Worm (Caenorhabditis elegans) whole organism, L4 larva: ENCODE measurements around the gene F47C12.13.

Source experiments
- D1046.2 ChIP-seq: fragments of 200-800 bp; sonication (Bioruptor generic); IDR thresholded peaks from 2 replicates; pipeline ENCODE4 v1.3.6; 2022; ENCODE audit warnings: missing genetic modification characterization, missing compliant biosample characterization
- F26F4.8 ChIP-seq: fragments of 200-800 bp; sonication (Bioruptor generic); conservative IDR thresholded peaks from 2 replicates; pipeline ENCODE4 v1.3.6; 2022; ENCODE audit warnings: missing genetic modification characterization, missing compliant biosample characterization
- F44E2.7 ChIP-seq: fragments of 200-800 bp; sonication (Bioruptor generic); IDR thresholded peaks from 2 replicates; pipeline ENCODE4 v2.1.2; 2022; ENCODE audit warnings: missing genetic modification characterization, missing compliant biosample characterization
- F49E8.2 ChIP-seq: sonication (generic microtip); optimal IDR thresholded peaks from 2 replicates; lab custom pipeline; 2016; ENCODE audit warnings: missing compliant biosample characterization, mild to moderate bottlenecking, missing genetic modification characterization, borderline replicate concordance
- R02D3.7 ChIP-seq: fragments of 150-350 bp; sonication (generic microtip); optimal IDR thresholded peaks from 3 replicates; lab custom pipeline; 2014; ENCODE audit warnings: missing biosample characterization, missing genetic modification characterization
- T26A8.4 ChIP-seq: fragments of 200-800 bp; sonication (Bioruptor generic); IDR thresholded peaks from 2 replicates; pipeline ENCODE4 v1.3.6; 2022; ENCODE audit warnings: missing genetic modification characterization, missing compliant biosample characterization
- aha-1 ChIP-seq: fragments of 150-350 bp; peaks from one replicate; lab custom pipeline; 2014; ENCODE audit warnings: missing biosample characterization, missing genetic modification characterization
- attf-4 ChIP-seq: sonication (generic microtip); optimal IDR thresholded peaks from 3 replicates; lab custom pipeline; 2017; ENCODE audit warnings: missing biosample characterization, missing genetic modification characterization
- ceh-44 ChIP-seq: fragments of 200-800 bp; sonication (Bioruptor generic); IDR thresholded peaks from 2 replicates; pipeline ENCODE4 v1.3.6; 2022; ENCODE audit warnings: missing genetic modification reagents, missing genetic modification characterization, missing compliant biosample characterization
- ceh-82 ChIP-seq: sonication (generic microtip); optimal IDR thresholded peaks from 2 replicates; lab custom pipeline; 2017; ENCODE audit warnings: missing biosample characterization, missing genetic modification characterization
- ces-1 ChIP-seq: fragments of 150-350 bp; sonication (generic microtip); optimal IDR thresholded peaks from 4 replicates; lab custom pipeline; 2014; ENCODE audit warnings: missing biosample characterization, missing genetic modification reagents, missing genetic modification characterization
- dmd-6 ChIP-seq: fragments of 200-800 bp; sonication (Bioruptor generic); IDR thresholded peaks from 2 replicates; pipeline ENCODE4 v1.3.6; 2022; ENCODE audit warnings: missing genetic modification reagents, missing genetic modification characterization, missing compliant biosample characterization
- dmd-8 ChIP-seq: fragments of 200-800 bp; sonication (Bioruptor generic); IDR thresholded peaks from 2 replicates; pipeline ENCODE4 v1.3.6; 2022; ENCODE audit warnings: missing genetic modification characterization, missing compliant biosample characterization
- dmd-9 ChIP-seq: fragments of 200-800 bp; sonication (Bioruptor generic); IDR thresholded peaks from 2 replicates; pipeline ENCODE4 v1.3.6; 2022; ENCODE audit warnings: missing genetic modification reagents, missing genetic modification characterization, missing compliant biosample characterization
- duxl-1 ChIP-seq: sonication (generic microtip); optimal IDR thresholded peaks from 2 replicates; lab custom pipeline; 2016; ENCODE audit warnings: mild to moderate bottlenecking, missing genetic modification characterization, moderate library complexity, missing compliant biosample characterization; ENCODE audit not compliant: poor library complexity
- dve-1 ChIP-seq: sonication (generic microtip); optimal IDR thresholded peaks from 2 replicates; lab custom pipeline; 2017; ENCODE audit warnings: antibody characterized with exemption, mild to moderate bottlenecking, missing genetic modification characterization, missing compliant biosample characterization; ENCODE audit not compliant: insufficient read depth
- egl-27 ChIP-seq: sonication (generic microtip); optimal IDR thresholded peaks from 3 replicates; lab custom pipeline; 2017; ENCODE audit warnings: missing biosample characterization, missing genetic modification reagents, missing genetic modification characterization
- egl-43 ChIP-seq: fragments of 200-800 bp; sonication (Bioruptor generic); IDR thresholded peaks from 2 replicates; pipeline ENCODE4 v1.3.6; 2022; ENCODE audit warnings: missing genetic modification reagents, missing genetic modification characterization, missing compliant biosample characterization
- fos-1 ChIP-seq: fragments of 150-350 bp; optimal IDR thresholded peaks from 2 replicates; lab custom pipeline; 2014; ENCODE audit warnings: missing biosample characterization, missing genetic modification characterization
- hif-1 ChIP-seq, 2 experiments: sonication (generic microtip); optimal IDR thresholded peaks; 2 replicates each; lab custom pipeline; 2016 to 2017; ENCODE audit warnings: missing compliant biosample characterization in 2 of 2, missing genetic modification characterization in 2 of 2, missing genetic modification reagents in 2 of 2, missing genotype in 2 of 2, mild to moderate bottlenecking in 1 of 2
- hlh-30 ChIP-seq: sonication (generic microtip); optimal IDR thresholded peaks from 2 replicates; lab custom pipeline; 2017; ENCODE audit warnings: antibody characterized with exemption, mild to moderate bottlenecking, missing genetic modification characterization, missing compliant biosample characterization; ENCODE audit not compliant: insufficient read depth
- jun-1 ChIP-seq: fragments of 150-350 bp; optimal IDR thresholded peaks from 2 replicates; lab custom pipeline; 2014; ENCODE audit warnings: missing biosample characterization, missing genetic modification reagents, missing genetic modification characterization
- lin-1 ChIP-seq: fragments of 200-800 bp; sonication (Bioruptor generic); IDR thresholded peaks from 2 replicates; pipeline ENCODE4 v1.3.6; 2022; ENCODE audit warnings: missing genetic modification reagents, missing genetic modification characterization, missing compliant biosample characterization
- lin-13 ChIP-seq: fragments of 150-350 bp; optimal IDR thresholded peaks from 2 replicates; lab custom pipeline; 2014; ENCODE audit warnings: missing biosample characterization, missing genetic modification reagents, missing genetic modification characterization
- lin-38 ChIP-seq: fragments of 200-800 bp; sonication (Bioruptor generic); IDR thresholded peaks from 2 replicates; pipeline ENCODE4 v1.3.6; 2022; ENCODE audit warnings: missing genetic modification reagents, missing genetic modification characterization, missing compliant biosample characterization
- lin-39 ChIP-seq: fragments of 150-350 bp; optimal IDR thresholded peaks from 2 replicates; lab custom pipeline; 2014; ENCODE audit warnings: missing biosample characterization, missing genetic modification reagents, missing genetic modification characterization
- lir-3 ChIP-seq: sonication (generic microtip); optimal IDR thresholded peaks from 2 replicates; lab custom pipeline; 2016; ENCODE audit warnings: mild to moderate bottlenecking, missing genetic modification characterization, missing compliant biosample characterization
- madf-5 ChIP-seq, 2 experiments: fragments of 200-800 bp; sonication (Bioruptor generic); IDR thresholded peaks; 2 replicates each; pipeline ENCODE4 v1.3.6; 2022; ENCODE audit warnings: missing compliant biosample characterization in 2 of 2, missing genetic modification characterization in 2 of 2
- mdl-1 ChIP-seq, 2 experiments: fragments of 150-350 bp in 1 of 2; sonication (generic microtip) in 1 of 2; optimal IDR thresholded peaks; 2 replicates each; lab custom pipeline; 2014 to 2017; ENCODE audit warnings: missing biosample characterization in 2 of 2, missing genetic modification characterization in 2 of 2
- mep-1 ChIP-seq: fragments of 150-350 bp; sonication (generic microtip); optimal IDR thresholded peaks from 3 replicates; lab custom pipeline; 2014; ENCODE audit warnings: missing biosample characterization, missing genetic modification characterization
- mxl-2 ChIP-seq: fragments of 200-800 bp; sonication (Bioruptor generic); conservative IDR thresholded peaks from 2 replicates; pipeline ENCODE4 v1.3.6; 2022; ENCODE audit warnings: missing genetic modification reagents, missing genetic modification characterization, missing compliant biosample characterization
- nhr-25 ChIP-seq: sonication (generic microtip); optimal IDR thresholded peaks from 2 replicates; lab custom pipeline; 2017; ENCODE audit warnings: missing genetic modification characterization, mild to moderate bottlenecking, missing compliant biosample characterization, antibody characterized with exemption, moderate library complexity, borderline replicate concordance; ENCODE audit not compliant: insufficient read depth
- nhr-42 ChIP-seq: fragments of 200-800 bp; sonication (Bioruptor generic); IDR thresholded peaks from 2 replicates; pipeline ENCODE4 v1.3.6; 2022; ENCODE audit warnings: missing genetic modification characterization, missing compliant biosample characterization
- nhr-6 ChIP-seq: fragments of 150-350 bp; optimal IDR thresholded peaks from 2 replicates; lab custom pipeline; 2014; ENCODE audit warnings: missing biosample characterization, missing genetic modification characterization
- php-3 ChIP-seq: fragments of 200-800 bp; sonication (Bioruptor generic); IDR thresholded peaks from 2 replicates; pipeline ENCODE4 v1.3.6; 2022; ENCODE audit warnings: missing genetic modification reagents, missing genetic modification characterization, missing compliant biosample characterization
- spr-1 ChIP-seq: sonication (generic microtip); optimal IDR thresholded peaks from 2 replicates; lab custom pipeline; 2016; ENCODE audit warnings: mild to moderate bottlenecking, missing genetic modification characterization, missing compliant biosample characterization
- spr-3 ChIP-seq: fragments of 200-800 bp; sonication (Bioruptor generic); optimal IDR thresholded peaks from 2 replicates; lab custom pipeline; 2018; ENCODE audit warnings: mild to moderate bottlenecking, missing genetic modification characterization, missing compliant biosample characterization
- tag-97 ChIP-seq: fragments of 200-800 bp; sonication (Bioruptor generic); IDR thresholded peaks from 2 replicates; pipeline ENCODE4 v1.3.6; 2022; ENCODE audit warnings: missing genetic modification characterization, missing compliant biosample characterization
- tra-1 ChIP-seq: fragments of 200-800 bp; sonication (Bioruptor generic); IDR thresholded peaks from 2 replicates; pipeline ENCODE4 v1.3.6; 2022; ENCODE audit warnings: missing genetic modification reagents, missing genetic modification characterization, missing compliant biosample characterization
- unc-130 ChIP-seq: sonication (generic microtip); optimal IDR thresholded peaks from 2 replicates; lab custom pipeline; 2016; ENCODE audit warnings: missing genetic modification reagents, missing genetic modification characterization, missing compliant biosample characterization
- unc-62 ChIP-seq, 3 experiments: fragments of 150-350 bp in 1 of 3; sonication (generic microtip); optimal IDR thresholded peaks in 2 of 3; peaks in 1 of 3; 1 replicate in 1 of 3; 2 replicates in 2 of 3; lab custom pipeline; 2014 to 2017; ENCODE audit warnings: missing biosample characterization in 3 of 3, missing genetic modification characterization in 3 of 3, missing genetic modification reagents in 3 of 3, missing genotype in 1 of 3
- vab-7 ChIP-seq: fragments of 200-800 bp; sonication (Bioruptor generic); IDR thresholded peaks from 2 replicates; pipeline ENCODE4 v1.3.6; 2022; ENCODE audit warnings: missing genetic modification reagents, missing genetic modification characterization, missing compliant biosample characterization
- zag-1 ChIP-seq: fragments of 150-350 bp; optimal IDR thresholded peaks from 2 replicates; lab custom pipeline; 2014; ENCODE audit warnings: missing biosample characterization, missing genetic modification characterization
- zfp-2 ChIP-seq: sonication (generic microtip); optimal IDR thresholded peaks from 2 replicates; lab custom pipeline; 2016; ENCODE audit warnings: mild to moderate bottlenecking, missing genetic modification characterization, missing compliant biosample characterization
- zfp-3 ChIP-seq: fragments of 200-800 bp; sonication (Bioruptor generic); conservative IDR thresholded peaks from 2 replicates; pipeline ENCODE4 v1.3.6; 2022; ENCODE audit warnings: missing genetic modification reagents, missing genetic modification characterization, missing compliant biosample characterization
- zip-11 ChIP-seq: fragments of 200-800 bp; sonication (Bioruptor generic); IDR thresholded peaks from 2 replicates; pipeline ENCODE4 v1.3.6; 2022; ENCODE audit warnings: missing genetic modification characterization, missing compliant biosample characterization
- zip-2 ChIP-seq: fragments of 150-350 bp; optimal IDR thresholded peaks from 2 replicates; lab custom pipeline; 2014; ENCODE audit warnings: missing biosample characterization, missing genetic modification characterization
- ztf-11 ChIP-seq: fragments of 150-350 bp; optimal IDR thresholded peaks from 2 replicates; lab custom pipeline; 2014; ENCODE audit warnings: missing biosample characterization, missing genetic modification characterization
- ztf-7 ChIP-seq: fragments of 150-350 bp; optimal IDR thresholded peaks from 2 replicates; lab custom pipeline; 2014; ENCODE audit warnings: missing biosample characterization, missing genetic modification characterization

F47C12.13 gene

ce11 chrIV:4021847-4022780, 27.9 kb upstream of the F47C12.13 start (continued):
- TF ChIP-seq php-3 (GFP tag; lab: Robert Waterston, UW) (peak; percentile 92), jun-1 (tag; lab: Kevin White, UChicago) (no peak), dmd-8 (GFP tag; lab: Robert Waterston, UW) (no peak), spr-3 (no peak), T26A8.4 (GFP tag; lab: Robert Waterston, UW) (no peak), mxl-2 (GFP tag; lab: Robert Waterston, UW) (no peak), R02D3.7 (tag; lab: Kevin White, UChicago) (no peak), unc-130 (GFP tag; lab: Kevin White, UChicago) (no peak), hif-1 (tag; optimal IDR thresholded peaks at IDR 0.05; lab: Kevin White, UChicago) (peak in 1 of 2 experiments; percentile 68), lin-39 (no peak), dve-1 (tag; lab: Kevin White, UChicago) (peak; percentile 50), vab-7 (GFP tag; lab: Robert Waterston, UW) (no peak), hlh-30 (tag; lab: Kevin White, UChicago) (no peak), ceh-44 (no peak), unc-62 (GFP tag; optimal IDR thresholded peaks at IDR 0.05 in 1 of 2; lab: Kevin White, UChicago) (peak in 1 of 2 experiments; percentile 81), unc-62 (tag; optimal IDR thresholded peaks at IDR 0.05; lab: Kevin White, UChicago) (no peak), attf-4 (tag; lab: Kevin White, UChicago) (no peak), lin-38 (GFP tag; lab: Robert Waterston, UW) (no peak), fos-1 (tag; lab: Kevin White, UChicago) (no peak), zip-11 (no peak), zip-2 (no peak), F49E8.2 (tag; lab: Kevin White, UChicago) (no peak), lir-3 (tag; lab: Kevin White, UChicago) (no peak), tag-97 (no peak), zfp-3 (no peak), lin-1 (no peak), F26F4.8 (GFP tag; lab: Robert Waterston, UW) (no peak), ces-1 (GFP tag; lab: Kevin White, UChicago) (no peak), nhr-25 (tag; lab: Kevin White, UChicago) (no peak), tra-1 (GFP tag; lab: Robert Waterston, UW) (no peak), F44E2.7 (GFP tag; lab: Robert Waterston, UW) (no peak), zfp-2 (tag; lab: Kevin White, UChicago) (no peak), mdl-1 (tag; optimal IDR thresholded peaks at IDR 0.05; lab: Kevin White, UChicago) (peak; percentile 1 to 34), spr-1 (tag; lab: Kevin White, UChicago) (no peak), madf-5 (GFP tag; IDR thresholded peaks at IDR 0.05; lab: Robert Waterston, UW) (no peak), egl-27 (tag; lab: Kevin White, UChicago) (no peak), D1046.2 (GFP tag; lab: Robert Waterston, UW) (no peak), zag-1 (tag; lab: Kevin White, UChicago) (no peak), egl-43 (GFP tag; lab: Robert Waterston, UW) (no peak), nhr-6 (tag; lab: Kevin White, UChicago) (no peak), duxl-1 (tag; lab: Kevin White, UChicago) (no peak), dmd-6 (GFP tag; lab: Robert Waterston, UW) (peak; percentile 44), ztf-11 (tag; lab: Kevin White, UChicago) (no peak), mep-1 (tag; lab: Kevin White, UChicago) (no peak), nhr-42 (no peak), ztf-7 (tag; lab: Kevin White, UChicago) (no peak), aha-1 (tag; lab: Kevin White, UChicago) (peak; percentile 50), ceh-82 (tag; lab: Kevin White, UChicago) (no peak), dmd-9 (GFP tag; lab: Robert Waterston, UW) (no peak), lin-13 (no peak)
